Worm (Caenorhabditis elegans) whole organism, L1 larva: ENCODE data around the gene F45E1.5.
A peak's percentile ranks its signal among the peaks of the same experiment; 100 is the strongest.

ENCODE experiments used
- blmp-1 ChIP-seq: fragments of 150-350 bp; optimal IDR thresholded peaks from 2 replicates; lab custom pipeline; 2014; ENCODE audit warnings: missing biosample characterization, missing genetic modification characterization
- ceh-8 ChIP-seq: fragments of 200-800 bp; sonication (Bioruptor generic); optimal IDR thresholded peaks from 2 replicates; lab custom pipeline; 2018; ENCODE audit warnings: mild to moderate bottlenecking, missing genetic modification characterization, moderate library complexity, missing compliant biosample characterization
- ceh-82 ChIP-seq, 3 experiments: fragments of 150-350 bp in 1 of 3; sonication (generic microtip) in 2 of 3; optimal IDR thresholded peaks; 2 replicates each; lab custom pipeline; 2014 to 2017; ENCODE audit warnings: missing biosample characterization in 3 of 3, missing genetic modification characterization in 3 of 3
- ceh-88 ChIP-seq: fragments of 200-800 bp; sonication (Bioruptor generic); IDR thresholded peaks from 2 replicates; pipeline ENCODE4 v1.3.6; 2022; ENCODE audit warnings: missing genetic modification characterization, missing compliant biosample characterization
- efl-3 ChIP-seq: fragments of 200-800 bp; sonication (Bioruptor generic); optimal IDR thresholded peaks from 2 replicates; lab custom pipeline; 2018; ENCODE audit warnings: mild to moderate bottlenecking, missing genetic modification characterization, missing compliant biosample characterization
- egl-13 ChIP-seq: sonication (generic microtip); optimal IDR thresholded peaks from 2 replicates; lab custom pipeline; 2016; ENCODE audit warnings: missing genotype, missing genetic modification reagents, missing genetic modification characterization, missing compliant biosample characterization
- elt-2 ChIP-seq: sonication (generic microtip); optimal IDR thresholded peaks from 2 replicates; lab custom pipeline; 2016; ENCODE audit warnings: missing genetic modification characterization, mild to moderate bottlenecking, inconsistent platforms, missing compliant biosample characterization, missing genetic modification reagents
- elt-3 ChIP-seq, 6 experiments: fragments of 150-350 bp in 1 of 6; sonication (generic microtip); optimal IDR thresholded peaks; 2 replicates each; lab custom pipeline; 2017 to 2018; ENCODE audit warnings: missing biosample characterization in 6 of 6, missing genetic modification characterization in 6 of 6, inconsistent platforms in 1 of 6
- fos-1 ChIP-seq: fragments of 150-350 bp; optimal IDR thresholded peaks from 2 replicates; lab custom pipeline; 2014; ENCODE audit warnings: missing biosample characterization, missing genetic modification characterization
- hlh-17 ChIP-seq: fragments of 200-800 bp; sonication (Bioruptor generic); optimal IDR thresholded peaks from 2 replicates; lab custom pipeline; 2018; ENCODE audit warnings: missing genetic modification characterization, mild to moderate bottlenecking, missing compliant biosample characterization, moderate library complexity, borderline replicate concordance
- hlh-4 ChIP-seq: sonication (generic microtip); optimal IDR thresholded peaks from 2 replicates; lab custom pipeline; 2016; ENCODE audit warnings: mild to moderate bottlenecking, missing genetic modification characterization, missing compliant biosample characterization
- hpl-2 ChIP-seq: fragments of 150-350 bp; optimal IDR thresholded peaks from 2 replicates; lab custom pipeline; 2014; ENCODE audit warnings: missing biosample characterization, missing genetic modification reagents, missing genetic modification characterization
- irx-1 ChIP-seq: sonication (generic microtip); optimal IDR thresholded peaks from 2 replicates; lab custom pipeline; 2016; ENCODE audit warnings: missing genetic modification characterization, missing compliant biosample characterization
- isw-1 ChIP-seq: fragments of 200-800 bp; sonication (Bioruptor generic); IDR thresholded peaks from 2 replicates; pipeline ENCODE4 v1.3.6; 2022; ENCODE audit warnings: missing genetic modification characterization, missing compliant biosample characterization
- jun-1 ChIP-seq: fragments of 150-350 bp; optimal IDR thresholded peaks from 2 replicates; lab custom pipeline; 2014; ENCODE audit warnings: missing biosample characterization, missing genetic modification reagents, missing genetic modification characterization
- lin-13 ChIP-seq: fragments of 150-350 bp; optimal IDR thresholded peaks from 2 replicates; lab custom pipeline; 2014; ENCODE audit warnings: missing biosample characterization, missing genetic modification reagents, missing genetic modification characterization
- lin-15B ChIP-seq: fragments of 150-350 bp; sonication (generic microtip); optimal IDR thresholded peaks from 3 replicates; lab custom pipeline; 2014; ENCODE audit warnings: missing biosample characterization, missing genetic modification characterization
- lin-35 ChIP-seq, 2 experiments: fragments of 150-350 bp; optimal IDR thresholded peaks; 2 replicates each; lab custom pipeline; 2014; ENCODE audit warnings: missing biosample characterization in 2 of 2, missing genetic modification characterization in 2 of 2, missing genetic modification reagents in 2 of 2
- lin-39 ChIP-seq: fragments of 150-350 bp; optimal IDR thresholded peaks from 2 replicates; lab custom pipeline; 2014; ENCODE audit warnings: missing biosample characterization, missing genetic modification reagents, missing genetic modification characterization
- lir-3 ChIP-seq: sonication (generic microtip); optimal IDR thresholded peaks from 2 replicates; lab custom pipeline; 2016; ENCODE audit warnings: mild to moderate bottlenecking, missing genetic modification characterization, moderate library complexity, missing compliant biosample characterization; ENCODE audit not compliant: poor library complexity
- lsy-2 ChIP-seq, 2 experiments: fragments of 150-350 bp; optimal IDR thresholded peaks; 2 replicates each; lab custom pipeline; 2014; ENCODE audit warnings: missing biosample characterization in 2 of 2, missing genetic modification characterization in 2 of 2
- mdl-1 ChIP-seq, 2 experiments: fragments of 150-350 bp; optimal IDR thresholded peaks; 2 replicates each; lab custom pipeline; 2014 to 2017; ENCODE audit warnings: missing biosample characterization in 2 of 2, missing genetic modification characterization in 2 of 2, inconsistent platforms in 1 of 2
- mep-1 ChIP-seq: fragments of 150-350 bp; optimal IDR thresholded peaks from 2 replicates; lab custom pipeline; 2014; ENCODE audit warnings: missing biosample characterization, missing genetic modification characterization
- nhr-11 ChIP-seq: fragments of 150-350 bp; optimal IDR thresholded peaks from 2 replicates; lab custom pipeline; 2014; ENCODE audit warnings: missing biosample characterization, missing genetic modification characterization
- nhr-12 ChIP-seq: sonication (generic microtip); optimal IDR thresholded peaks from 2 replicates; lab custom pipeline; 2017; ENCODE audit warnings: missing biosample characterization, missing genetic modification characterization
- nhr-237 ChIP-seq: fragments of 150-350 bp; optimal IDR thresholded peaks from 2 replicates; lab custom pipeline; 2014; ENCODE audit warnings: missing biosample characterization, missing genetic modification characterization
- nhr-28 ChIP-seq: fragments of 150-350 bp; optimal IDR thresholded peaks from 2 replicates; lab custom pipeline; 2014; ENCODE audit warnings: missing biosample characterization, missing genetic modification characterization
- nhr-47 ChIP-seq: sonication (generic microtip); optimal IDR thresholded peaks from 2 replicates; lab custom pipeline; 2016; ENCODE audit warnings: mild to moderate bottlenecking, missing genetic modification characterization, moderate library complexity, missing compliant biosample characterization
- nhr-71 ChIP-seq: sonication (generic microtip); optimal IDR thresholded peaks from 2 replicates; lab custom pipeline; 2016; ENCODE audit warnings: mild to moderate bottlenecking, missing genetic modification characterization, moderate library complexity, missing compliant biosample characterization
- nhr-76 ChIP-seq: sonication (generic microtip); optimal IDR thresholded peaks from 2 replicates; lab custom pipeline; 2017; ENCODE audit warnings: missing biosample characterization, missing genetic modification characterization
- nhr-85 ChIP-seq: sonication (generic microtip); peaks from one replicate; lab custom pipeline; 2016; ENCODE audit warnings: missing genetic modification characterization, inconsistent platforms, missing compliant biosample characterization
- nhr-90 ChIP-seq: sonication (generic microtip); optimal IDR thresholded peaks from 2 replicates; lab custom pipeline; 2016; ENCODE audit warnings: mild to moderate bottlenecking, missing genetic modification characterization, missing compliant biosample characterization; ENCODE audit not compliant: poor library complexity
- pax-3 ChIP-seq: fragments of 200-800 bp; sonication (Bioruptor generic); optimal IDR thresholded peaks from 2 replicates; lab custom pipeline; 2018; ENCODE audit warnings: mild to moderate bottlenecking, missing genetic modification characterization, moderate library complexity, missing compliant biosample characterization
- pqm-1 ChIP-seq: sonication (generic microtip); optimal IDR thresholded peaks from 3 replicates; lab custom pipeline; 2017; ENCODE audit warnings: missing biosample characterization, missing genetic modification characterization
- skn-1 ChIP-seq: fragments of 150-350 bp; optimal IDR thresholded peaks from 2 replicates; lab custom pipeline; 2014; ENCODE audit warnings: missing biosample characterization, missing genetic modification characterization
- sptf-1 ChIP-seq: fragments of 150-350 bp; optimal IDR thresholded peaks from 2 replicates; lab custom pipeline; 2014; ENCODE audit warnings: missing biosample characterization, missing genetic modification characterization
- sup-37 ChIP-seq: fragments of 200-800 bp; sonication (Bioruptor generic); optimal IDR thresholded peaks from 2 replicates; lab custom pipeline; 2018; ENCODE audit warnings: mild to moderate bottlenecking, missing genetic modification characterization, missing compliant biosample characterization
- tbx-2 ChIP-seq: sonication (generic microtip); optimal IDR thresholded peaks from 2 replicates; lab custom pipeline; 2016; ENCODE audit warnings: missing genetic modification characterization, missing compliant biosample characterization
- unc-130 ChIP-seq: fragments of 150-350 bp; optimal IDR thresholded peaks from 2 replicates; lab custom pipeline; 2017; ENCODE audit warnings: missing biosample characterization, missing genetic modification characterization, inconsistent platforms
- unc-30 ChIP-seq: sonication (generic microtip); optimal IDR thresholded peaks from 2 replicates; lab custom pipeline; 2017; ENCODE audit warnings: missing biosample characterization, missing genetic modification characterization
- unc-86 ChIP-seq: sonication (generic microtip); optimal IDR thresholded peaks from 2 replicates; lab custom pipeline; 2016; ENCODE audit warnings: missing genetic modification characterization, missing compliant biosample characterization
- unc-98 ChIP-seq: fragments of 200-800 bp; sonication (Bioruptor generic); IDR thresholded peaks from 2 replicates; pipeline ENCODE4 v1.3.6; 2022; ENCODE audit warnings: missing genetic modification characterization, missing compliant biosample characterization
- ztf-11 ChIP-seq, 2 experiments: sonication (generic microtip); optimal IDR thresholded peaks; 2 replicates each; lab custom pipeline; 2016 to 2017; ENCODE audit warnings: missing genetic modification characterization in 2 of 2, missing biosample characterization in 1 of 2, missing compliant biosample characterization in 1 of 2
- ztf-4 ChIP-seq: fragments of 150-350 bp; optimal IDR thresholded peaks from 2 replicates; lab custom pipeline; 2014; ENCODE audit warnings: missing biosample characterization, missing genetic modification characterization

Gene F45E1.5

DNA sequence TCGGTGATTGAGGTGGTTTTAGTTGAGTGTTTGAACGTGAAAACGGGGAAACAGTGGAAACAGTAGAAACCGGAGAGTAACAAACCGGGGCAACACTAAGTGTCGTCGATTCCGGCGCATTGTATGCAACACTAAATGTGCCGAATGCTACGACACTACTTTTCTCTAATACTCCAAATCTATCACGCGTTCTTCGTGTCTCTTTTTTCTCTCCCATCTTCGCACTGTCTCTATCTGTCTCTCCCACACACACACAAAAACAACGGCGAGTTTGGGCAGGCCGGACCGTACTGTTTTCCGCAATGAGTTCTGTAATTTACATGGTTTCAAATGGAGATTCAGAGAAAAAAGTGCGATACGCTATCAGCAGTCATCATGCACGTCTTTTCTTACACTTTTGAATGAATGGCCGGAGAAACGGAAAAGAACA, 14.4 kb upstream of the F45E1.5 start (continued):
- TF ChIP-seq irx-1 (tag; lab: Kevin White, UChicago) (no peak), ceh-82 (tag; optimal IDR thresholded peaks at IDR 0.05; lab: Kevin White, UChicago) (peak in 1 of 3 experiments; percentile 45), blmp-1 (tag; lab: Kevin White, UChicago) (peak; percentile 40), elt-3 (tag; optimal IDR thresholded peaks at IDR 0.05; lab: Kevin White, UChicago) (peak in 3 of 6 experiments; percentile 28 to 60 (median 59)), isw-1 (GFP tag; lab: Robert Waterston, UW) (no peak), unc-130 (tag; lab: Kevin White, UChicago) (peak; percentile 19), nhr-85 (peak; percentile 92), tbx-2 (peak; percentile 39), elt-2 (peak; percentile 95), nhr-47 (tag; lab: Kevin White, UChicago) (peak; percentile 54), lin-35 (GFP tag; optimal IDR thresholded peaks at IDR 0.05; lab: Kevin White, UChicago) (peak; percentile 45 to 73), lsy-2 (tag; optimal IDR thresholded peaks at IDR 0.05; lab: Kevin White, UChicago) (peak; percentile 11 to 68), jun-1 (tag; lab: Kevin White, UChicago) (peak; percentile 19), nhr-90 (tag; lab: Kevin White, UChicago) (peak; percentile 49), skn-1 (no peak)

DNA sequence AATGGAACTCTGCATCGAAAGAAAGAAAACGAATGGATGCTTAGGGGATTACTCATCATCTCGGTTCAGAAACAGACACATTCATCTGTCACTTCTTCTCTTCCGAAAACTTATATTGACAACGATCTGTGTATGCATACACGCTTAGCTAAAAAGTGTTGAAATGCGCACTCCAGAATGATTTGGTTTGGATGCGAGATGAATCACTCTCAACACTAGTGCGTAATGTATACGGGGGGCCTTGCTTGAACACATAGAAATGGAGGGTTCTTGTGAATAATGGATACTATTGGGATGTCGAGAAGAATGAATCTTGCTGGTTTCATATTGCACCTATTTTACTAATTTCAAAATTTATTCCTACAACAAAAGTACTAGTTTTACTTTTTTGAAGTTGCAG, 12.5 kb upstream of the F45E1.5 start:
- no peak for TF ChIP-seq lin-13 (GFP tag; lab: Kevin White, UChicago)
- TF ChIP-seq sup-37 (GFP tag; lab: Kevin White, UChicago) = no peak
- no peak for TF ChIP-seq nhr-11
- TF ChIP-seq nhr-76 (tag; lab: Kevin White, UChicago) = no peak
- no peak for TF ChIP-seq hlh-17
- TF ChIP-seq unc-98 (GFP tag; lab: Robert Waterston, UW) = no peak
- no peak for TF ChIP-seq fos-1 (tag; lab: Kevin White, UChicago)
- TF ChIP-seq hlh-4 (tag; lab: Kevin White, UChicago) = no peak
- TF ChIP-seq unc-30 (tag; lab: Kevin White, UChicago) = no peak
- TF ChIP-seq unc-86 = no peak
- TF ChIP-seq nhr-237 (tag; lab: Kevin White, UChicago) = no peak
- no peak for TF ChIP-seq ztf-4 (tag; lab: Kevin White, UChicago)
- TF ChIP-seq nhr-28 (tag; lab: Kevin White, UChicago) = no peak
- TF ChIP-seq hpl-2 (GFP tag; lab: Kevin White, UChicago) = no peak
- TF ChIP-seq elt-2 = no peak
- no peak for TF ChIP-seq ceh-8 (GFP tag; lab: Kevin White, UChicago)
- no peak for TF ChIP-seq irx-1 (tag; lab: Kevin White, UChicago)

- TF ChIP-seq sptf-1 (tag; lab: Kevin White, UChicago) (no peak), ztf-11 (tag; optimal IDR thresholded peaks at IDR 0.05; lab: Kevin White, UChicago) (peak in 1 of 2 experiments; percentile 39), blmp-1 (tag; lab: Kevin White, UChicago) (peak; percentile 6), unc-98 (GFP tag; lab: Robert Waterston, UW) (no peak), lin-39 (tag; lab: Kevin White, UChicago) (no peak), mep-1 (tag; lab: Kevin White, UChicago) (peak; percentile 34)
These were observed 11.1 kb upstream of the F45E1.5 start for ce11 chrX:7965449-7965848.

DNA sequence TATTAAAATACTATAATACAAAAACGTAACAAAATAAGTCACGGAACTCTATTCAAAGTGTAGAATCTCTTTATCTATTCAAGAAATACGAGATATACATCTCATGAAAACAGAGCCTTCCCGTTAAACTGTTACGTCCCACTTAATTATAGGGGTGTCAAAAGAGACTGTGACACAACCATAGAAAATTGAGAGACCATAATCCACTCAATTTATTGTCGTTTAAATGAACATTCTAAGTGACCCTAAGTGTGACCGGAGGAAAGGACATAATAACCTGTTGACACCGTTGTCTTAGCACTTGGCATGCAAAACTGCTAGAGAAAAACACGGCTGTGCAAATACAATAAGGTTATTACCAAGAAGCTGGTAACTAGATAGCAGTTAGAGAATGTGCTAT, 8.0 kb upstream of the F45E1.5 start:
- TF ChIP-seq skn-1 (no peak), lir-3 (tag; lab: Kevin White, UChicago) (no peak), pax-3 (tag; lab: Kevin White, UChicago) (no peak), nhr-12 (tag; lab: Kevin White, UChicago) (no peak), irx-1 (tag; lab: Kevin White, UChicago) (no peak), ceh-88 (GFP tag; lab: Robert Waterston, UW) (no peak), hlh-4 (tag; lab: Kevin White, UChicago) (no peak), nhr-90 (tag; lab: Kevin White, UChicago) (no peak), jun-1 (tag; lab: Kevin White, UChicago) (no peak), lin-15B (tag; lab: Kevin White, UChicago) (no peak), nhr-85 (no peak), mep-1 (tag; lab: Kevin White, UChicago) (no peak), efl-3 (no peak), nhr-71 (tag; lab: Kevin White, UChicago) (no peak), egl-13 (tag; lab: Kevin White, UChicago) (no peak), mdl-1 (tag; optimal IDR thresholded peaks at IDR 0.05; lab: Kevin White, UChicago) (no peak), ztf-4 (tag; lab: Kevin White, UChicago) (no peak), pqm-1 (no peak)
